Fruit fly (Drosophila melanogaster): ENCODE data around the gene RhoGAP15B.
A peak's percentile ranks its signal among the peaks of the same experiment; 100 is the strongest.

Gene RhoGAP15B

dm6 chrX:16926726-16927125, 16.4 kb upstream of the RhoGAP15B start:
- TF ChIP-seq Ravus (GFP tag; IDR thresholded peaks at IDR 0.05) (no peak), CG18262 (tag; optimal IDR thresholded peaks at IDR 0.05) (no peak), mld (GFP tag; IDR thresholded peaks at IDR 0.05; ENCODE audit: partially characterized antibody) (no peak), Med (GFP tag) (peak; percentile 40), YL-1 (GFP tag; optimal IDR thresholded peaks at IDR 0.05) (no peak), exex (tag; optimal IDR thresholded peaks at IDR 0.05) (peak; percentile 50), chinmo (GFP tag; IDR thresholded peaks at IDR 0.05; ENCODE audit: partially characterized antibody) (0 out of 4 replicates have a peak, but pooled peaks have one; percentile 54), nau (GFP tag; optimal IDR thresholded peaks at IDR 0.05) (no peak), CG3065 (GFP tag; optimal IDR thresholded peaks at IDR 0.05) (no peak), onecut (GFP tag; IDR thresholded peaks at IDR 0.05) (no peak), CG8944 (GFP tag; optimal IDR thresholded peaks at IDR 0.05) (no peak), cg (GFP tag; optimal IDR thresholded peaks at IDR 0.05) (no peak), CG8388 (GFP tag; optimal IDR thresholded peaks at IDR 0.05) (peak; percentile 45), CG13894 (tag; optimal IDR thresholded peaks at IDR 0.05) (peak; percentile 77), CG9437 (GFP tag; optimal IDR thresholded peaks at IDR 0.05) (no peak), seq (GFP tag; IDR thresholded peaks at IDR 0.05) (no peak)

dm6 chrX:16930465-16931286, 12.4 kb upstream of the RhoGAP15B start:
- TF ChIP-seq CG7839 (tag; optimal IDR thresholded peaks at IDR 0.05), result peak; percentile 77
- no peak for TF ChIP-seq Sry-δ (GFP tag; optimal IDR thresholded peaks at IDR 0.05)
- TF ChIP-seq luna (GFP tag; optimal IDR thresholded peaks at IDR 0.05), result no peak
- peak; percentile 24 for TF ChIP-seq CG8281 (tag; optimal IDR thresholded peaks at IDR 0.05)
- TF ChIP-seq CG15696 (tag; optimal IDR thresholded peaks at IDR 0.05), result peak; percentile 14
- TF ChIP-seq CG6654 (GFP tag; optimal IDR thresholded peaks at IDR 0.05), result peak; percentile 2
- peak; percentile 69; the same call in 2 of the 3 replicates for TF ChIP-seq CG2199 (GFP tag; IDR thresholded peaks at IDR 0.05)
- TF ChIP-seq Mes4 (GFP tag; optimal IDR thresholded peaks at IDR 0.05), result no peak
- TF ChIP-seq lab (GFP tag; optimal IDR thresholded peaks at IDR 0.05), result peak; percentile 75
- TF ChIP-seq Sox100B (GFP tag; optimal IDR thresholded peaks at IDR 0.05), result peak; percentile 70
- TF ChIP-seq CG6765 (GFP tag; optimal IDR thresholded peaks at IDR 0.05), result no peak
- peak; percentile 53 for TF ChIP-seq zf30C (GFP tag; optimal IDR thresholded peaks at IDR 0.05)
- TF ChIP-seq trem (tag; optimal IDR thresholded peaks at IDR 0.05), result peak; percentile 14
- peak; percentile 63 for TF ChIP-seq CG10366 (GFP tag; IDR thresholded peaks at IDR 0.05)
- TF ChIP-seq CG6272 (GFP tag; IDR thresholded peaks at IDR 0.05), result peak; percentile 63; the same call in 1 of the 2 replicates
- peak; percentile 63 for TF ChIP-seq CG6689 (GFP tag; IDR thresholded peaks at IDR 0.05)
- TF ChIP-seq CG6791 (GFP tag; IDR thresholded peaks at IDR 0.05; ENCODE audit: partially characterized antibody), result no peak
- peak; percentile 74 for TF ChIP-seq CG12769 (tag; optimal IDR thresholded peaks at IDR 0.05)
- TF ChIP-seq Drgx (GFP tag; IDR thresholded peaks at IDR 0.05), result peak; percentile 88
- peak; percentile 34 for TF ChIP-seq CG17568 (GFP tag; optimal IDR thresholded peaks at IDR 0.05)
- TF ChIP-seq CG30403 (GFP tag; optimal IDR thresholded peaks at IDR 0.05), result peak; percentile 71
- 0 out of 3 replicates have a peak, but pooled peaks have one; percentile 27 for TF ChIP-seq CG7357 (GFP tag; IDR thresholded peaks at IDR 0.05)
- peak; percentile 68 for TF ChIP-seq CG15269 (tag; optimal IDR thresholded peaks at IDR 0.05)
- peak; percentile 52 for TF ChIP-seq slou (GFP tag; optimal IDR thresholded peaks at IDR 0.05)
- TF ChIP-seq CG7963 (GFP tag; IDR thresholded peaks at IDR 0.05; ENCODE audit: partially characterized antibody), result no peak
- TF ChIP-seq Fer2 (tag; optimal IDR thresholded peaks at IDR 0.05), result peak; percentile 27
- TF ChIP-seq CG43689 (GFP tag; IDR thresholded peaks at IDR 0.05), result no peak
- TF ChIP-seq CG10321 (GFP tag; IDR thresholded peaks at IDR 0.05), result no peak
- peak; percentile 78 for TF ChIP-seq CG32532 (GFP tag; IDR thresholded peaks at IDR 0.05)
- TF ChIP-seq CG4404 (GFP tag; IDR thresholded peaks at IDR 0.05), result peak; percentile 37
- TF ChIP-seq ase (GFP tag; IDR thresholded peaks at IDR 0.05), result peak; percentile 60; the same call in 1 of the 3 replicates
- no peak for TF ChIP-seq gfzf (GFP tag; optimal IDR thresholded peaks at IDR 0.05)

Data from whole organism, embryonic.